Worm (Caenorhabditis elegans) whole organism, mixed stage, embryonic: Measurements from ENCODE around the gene H03G16.5.

ENCODE experiments used
- M03D4.4 ChIP-seq: sonication (generic microtip); optimal IDR thresholded peaks from 2 replicates; lab custom pipeline; 2017; ENCODE audit warnings: mild to moderate bottlenecking, missing genetic modification characterization, missing compliant biosample characterization
- ceh-43 ChIP-seq: fragments of 200-800 bp; sonication (Bioruptor generic); optimal IDR thresholded peaks from 2 replicates; lab custom pipeline; 2018; ENCODE audit warnings: mild to moderate bottlenecking, missing genetic modification characterization, moderate library complexity, missing compliant biosample characterization
- ces-1 ChIP-seq: fragments of 150-350 bp; optimal IDR thresholded peaks from 2 replicates; lab custom pipeline; 2014; ENCODE audit warnings: missing biosample characterization, missing genetic modification reagents, missing genetic modification characterization
- lsy-2 ChIP-seq: fragments of 150-350 bp; optimal IDR thresholded peaks from 2 replicates; lab custom pipeline; 2014; ENCODE audit warnings: missing biosample characterization, missing genetic modification characterization
- mep-1 ChIP-seq: fragments of 150-350 bp; optimal IDR thresholded peaks from 2 replicates; lab custom pipeline; 2017; ENCODE audit warnings: missing biosample characterization, missing genetic modification reagents, missing genetic modification characterization, inconsistent platforms
- nhr-12 ChIP-seq: fragments of 150-350 bp; optimal IDR thresholded peaks from 2 replicates; lab custom pipeline; 2014; ENCODE audit warnings: missing biosample characterization, missing genetic modification characterization
- pha-4 ChIP-seq: fragments of 150-350 bp; optimal IDR thresholded peaks from 2 replicates; lab custom pipeline; 2018; ENCODE audit warnings: missing biosample characterization, missing genetic modification reagents, missing genetic modification characterization
- snpc-4 ChIP-seq: fragments of 150-350 bp; optimal IDR thresholded peaks from 2 replicates; lab custom pipeline; 2014; ENCODE audit warnings: missing biosample characterization, missing genetic modification characterization
- unc-39 ChIP-seq: fragments of 150-350 bp; optimal IDR thresholded peaks from 2 replicates; lab custom pipeline; 2014; ENCODE audit warnings: missing biosample characterization, missing genetic modification characterization
- unc-62 ChIP-seq: fragments of 150-350 bp; optimal IDR thresholded peaks from 2 replicates; lab custom pipeline; 2014; ENCODE audit warnings: missing biosample characterization, missing genetic modification reagents, missing genetic modification characterization
- ztf-11 ChIP-seq: fragments of 150-350 bp; optimal IDR thresholded peaks from 2 replicates; lab custom pipeline; 2014; ENCODE audit warnings: missing biosample characterization, missing genetic modification characterization

- no peak for TF ChIP-seq unc-39 (tag; lab: Kevin White, UChicago)
- TF ChIP-seq snpc-4: no peak
- TF ChIP-seq unc-62 (GFP tag; lab: Kevin White, UChicago): no peak
- TF ChIP-seq nhr-12: no peak
- TF ChIP-seq pha-4 (tag; lab: Kevin White, UChicago): no peak
- TF ChIP-seq lsy-2 (tag; lab: Kevin White, UChicago): no peak
- no peak for TF ChIP-seq M03D4.4 (tag; lab: Kevin White, UChicago)
- no peak for TF ChIP-seq ceh-43 (GFP tag; lab: Kevin White, UChicago)
- TF ChIP-seq ces-1 (GFP tag; lab: Kevin White, UChicago): no peak
- no peak for TF ChIP-seq ztf-11 (tag; lab: Kevin White, UChicago)
- no peak for TF ChIP-seq mep-1 (tag; lab: Kevin White, UChicago)
Measured at ce11 chrX:15055914-15056313, 723 bp downstream of the H03G16.5 start, which contains the start of gene H03G16.7.
